Worm (Caenorhabditis elegans): Measurements from ENCODE around the gene C25G6.1.

DNA sequence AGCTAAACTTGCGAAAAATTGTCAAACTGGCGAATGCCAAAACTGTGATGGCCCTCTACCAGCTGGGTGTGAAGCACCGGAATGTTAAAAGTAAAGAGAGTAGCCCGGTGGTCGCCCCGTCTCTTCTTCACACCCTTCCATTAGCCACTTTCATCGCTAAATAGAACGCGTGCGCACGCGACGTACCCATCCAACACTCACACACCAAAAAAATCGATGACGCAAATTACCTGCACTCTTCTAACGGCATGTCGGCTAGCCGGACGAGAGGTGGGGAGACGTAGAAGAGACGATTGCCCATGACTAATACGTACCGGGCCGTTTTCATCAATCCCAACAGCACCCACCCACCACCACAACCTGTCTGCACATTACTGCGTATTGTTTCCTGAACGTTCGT, 26.5 kb upstream of the C25G6.1 start:
- no peak for TF ChIP-seq ceh-82 (tag; optimal IDR thresholded peaks at IDR 0.05)
- no peak for TF ChIP-seq T26A8.4 (GFP tag; IDR thresholded peaks at IDR 0.05)
- 0 out of 2 replicates have a peak, but pooled peaks have one; percentile 51 for TF ChIP-seq ceh-44 (GFP tag; IDR thresholded peaks at IDR 0.05)
- no peak for TF ChIP-seq nhr-77 (tag; optimal IDR thresholded peaks at IDR 0.05)

All from whole organism, L4 larva.